Fruit fly (Drosophila melanogaster) whole organism, embryonic: Measurements from ENCODE around the gene aru.

Experiments
- Abd-B ChIP-seq: fragments of 200-800 bp; sonication (Bioruptor generic); optimal IDR thresholded peaks from 2 replicates; lab custom pipeline; 2018; ENCODE audit warnings: missing biosample characterization, mild to moderate bottlenecking, missing genetic modification characterization, moderate library complexity
- C15 ChIP-seq: fragments of 200-800 bp; sonication (Bioruptor generic); IDR thresholded peaks from 3 replicates; pipeline ENCODE4 v1.3.6; 2022; ENCODE audit warnings: missing biosample characterization, missing genetic modification characterization
- CG10565 ChIP-seq: fragments of 200-800 bp; sonication (Bioruptor generic); optimal IDR thresholded peaks from 3 replicates; lab custom pipeline; 2016; ENCODE audit warnings: missing biosample characterization, mild to moderate bottlenecking, missing genetic modification characterization
- CG12071 ChIP-seq: fragments of 200-800 bp; sonication (Bioruptor generic); optimal IDR thresholded peaks from 3 replicates; lab custom pipeline; 2018; ENCODE audit warnings: missing biosample characterization, mild to moderate bottlenecking, missing genetic modification characterization
- CG13123 ChIP-seq: fragments of 200-800 bp; sonication (Bioruptor generic); optimal IDR thresholded peaks from 2 replicates; lab custom pipeline; 2016; ENCODE audit warnings: missing biosample characterization, missing genetic modification characterization
- CG15696 ChIP-seq: fragments of 200-800 bp; sonication (Bioruptor generic); optimal IDR thresholded peaks from 2 replicates; lab custom pipeline; 2019; ENCODE audit warnings: missing biosample characterization, mild to moderate bottlenecking, missing genetic modification characterization, moderate library complexity
- CG1603 ChIP-seq: fragments of 200-800 bp; sonication (Bioruptor generic); optimal IDR thresholded peaks from 2 replicates; lab custom pipeline; 2019; ENCODE audit warnings: missing biosample characterization, mild to moderate bottlenecking, missing genetic modification characterization, moderate library complexity
- CG17359 ChIP-seq: fragments of 200-800 bp; sonication (Bioruptor generic); optimal IDR thresholded peaks from 3 replicates; lab custom pipeline; 2018; ENCODE audit warnings: missing biosample characterization, mild to moderate bottlenecking, missing genetic modification characterization, moderate library complexity
- CG17612 ChIP-seq: fragments of 200-800 bp; sonication (Bioruptor generic); IDR thresholded peaks from 2 replicates; pipeline ENCODE4 v1.3.6; 2022; ENCODE audit warnings: missing biosample characterization, missing genetic modification characterization
- CG2875 ChIP-seq: fragments of 200-800 bp; sonication (Bioruptor generic); optimal IDR thresholded peaks from 2 replicates; lab custom pipeline; 2017; ENCODE audit warnings: missing biosample characterization, mild to moderate bottlenecking, missing genetic modification characterization, missing genetic modification reagents
- CG3726 ChIP-seq: fragments of 200-800 bp; sonication (Bioruptor generic); IDR thresholded peaks from 3 replicates; pipeline ENCODE4, ENCODE4 v1.3.6; 2022; ENCODE audit warnings: missing biosample characterization, missing genetic modification characterization
- CG3847 ChIP-seq: fragments of 200-800 bp; sonication (Bioruptor generic); IDR thresholded peaks from 2 replicates; pipeline ENCODE4 v1.3.6; 2022; ENCODE audit warnings: missing biosample characterization, missing genetic modification characterization
- CG4282 ChIP-seq: fragments of 200-800 bp; sonication (Bioruptor generic); optimal IDR thresholded peaks from 2 replicates; lab custom pipeline; 2016; ENCODE audit warnings: missing biosample characterization, missing genetic modification characterization
- CG5245 ChIP-seq: fragments of 200-800 bp; sonication (Bioruptor generic); optimal IDR thresholded peaks from 3 replicates; lab custom pipeline; 2016; ENCODE audit warnings: missing biosample characterization, missing genetic modification characterization
- CG8388 ChIP-seq: fragments of 200-800 bp; sonication (Bioruptor generic); optimal IDR thresholded peaks from 2 replicates; lab custom pipeline; 2019; ENCODE audit warnings: missing biosample characterization, mild to moderate bottlenecking, missing genetic modification characterization, moderate library complexity
- CTCF ChIP-seq: fragments of 200-800 bp; sonication (Bioruptor generic); optimal IDR thresholded peaks from 2 replicates; lab custom pipeline; 2017; ENCODE audit warnings: missing biosample characterization, mild to moderate bottlenecking, missing genetic modification characterization, moderate library complexity
- Dbx ChIP-seq: fragments of 200-800 bp; sonication (Bioruptor generic); IDR thresholded peaks from 3 replicates; pipeline ENCODE4 v1.3.6; 2022; ENCODE audit warnings: missing biosample characterization, missing genetic modification characterization
- Drgx ChIP-seq: fragments of 200-800 bp; sonication (Bioruptor generic); IDR thresholded peaks from 2 replicates; pipeline ENCODE4 v1.3.6; 2022; ENCODE audit warnings: missing biosample characterization, missing genetic modification characterization
- Fer2 ChIP-seq: fragments of 200-800 bp; sonication (Bioruptor generic); optimal IDR thresholded peaks from 2 replicates; lab custom pipeline; 2018; ENCODE audit warnings: missing biosample characterization, mild to moderate bottlenecking, missing genetic modification characterization, moderate library complexity
- HLH54F ChIP-seq: fragments of 200-800 bp; sonication (Bioruptor generic); optimal IDR thresholded peaks from 3 replicates; lab custom pipeline; 2016; ENCODE audit warnings: missing biosample characterization, missing genetic modification characterization
- NFAT ChIP-seq: fragments of 200-800 bp; sonication (Bioruptor generic); IDR thresholded peaks from 2 replicates; pipeline ENCODE4 v1.3.6; 2022; ENCODE audit warnings: missing biosample characterization, missing genetic modification characterization
- Neu2 ChIP-seq: fragments of 200-800 bp; sonication (Bioruptor generic); optimal IDR thresholded peaks from 3 replicates; lab custom pipeline; 2016; ENCODE audit warnings: missing biosample characterization, missing genetic modification characterization, borderline replicate concordance
- Nf-YC ChIP-seq: fragments of 200-800 bp; optimal IDR thresholded peaks from 3 replicates; lab custom pipeline; 2019; ENCODE audit warnings: missing biosample characterization, mild to moderate bottlenecking, missing genetic modification characterization, moderate library complexity
- NfI ChIP-seq: fragments of 200-800 bp; sonication (Bioruptor generic); optimal IDR thresholded peaks from 3 replicates; lab custom pipeline; 2018; ENCODE audit warnings: missing biosample characterization, mild to moderate bottlenecking, missing genetic modification characterization, moderate library complexity
- Rfx ChIP-seq: fragments of 200-800 bp; sonication (Bioruptor generic); IDR thresholded peaks from 2 replicates; pipeline ENCODE4 v1.3.6; 2022; ENCODE audit warnings: missing biosample characterization, missing genetic modification characterization
- Spps ChIP-seq: fragments of 200-800 bp; sonication (Bioruptor generic); optimal IDR thresholded peaks from 2 replicates; lab custom pipeline; 2018; ENCODE audit warnings: missing biosample characterization, mild to moderate bottlenecking, missing genetic modification characterization
- TFAM ChIP-seq: fragments of 200-800 bp; sonication (Bioruptor generic); optimal IDR thresholded peaks from 2 replicates; lab custom pipeline; 2017; ENCODE audit warnings: missing biosample characterization, missing genetic modification characterization, inconsistent platforms
- Trl ChIP-seq, 3 experiments: fragments of >200 bp in 2 of 3; fragments of 200-800 bp in 1 of 3; sonication (Bioruptor generic) in 1 of 3; optimal IDR thresholded peaks; 2 replicates in 1 of 3; 3 replicates in 2 of 3; lab custom pipeline; 2016 to 2017; ENCODE audit warnings: missing biosample characterization in 1 of 3, missing genetic modification characterization in 1 of 3
- YL-1 ChIP-seq: fragments of 200-800 bp; sonication (Bioruptor generic); optimal IDR thresholded peaks from 3 replicates; lab custom pipeline; 2017; ENCODE audit warnings: missing biosample characterization, mild to moderate bottlenecking, missing genetic modification characterization
- ato ChIP-seq: fragments of 200-800 bp; sonication (Bioruptor generic); IDR thresholded peaks from 2 replicates; pipeline ENCODE4 v1.3.6; 2022; ENCODE audit warnings: missing biosample characterization, missing genetic modification characterization; ENCODE audit not compliant: partially characterized antibody
- bowl ChIP-seq: fragments of 200-800 bp; sonication (Bioruptor generic); IDR thresholded peaks from 2 replicates; pipeline ENCODE4 v1.3.6; 2022; ENCODE audit warnings: missing biosample characterization, missing genetic modification characterization
- cg ChIP-seq: fragments of 200-800 bp; sonication (Bioruptor generic); optimal IDR thresholded peaks from 3 replicates; lab custom pipeline; 2019; ENCODE audit warnings: missing biosample characterization, mild to moderate bottlenecking, missing genetic modification characterization, moderate library complexity
- ci ChIP-seq: fragments of 200-800 bp; sonication (Bioruptor generic); IDR thresholded peaks from 3 replicates; pipeline ENCODE4 v1.3.6; 2022; ENCODE audit warnings: missing biosample characterization, missing genetic modification characterization
- croc ChIP-seq: fragments of 200-800 bp; sonication (Bioruptor generic); conservative IDR thresholded peaks from 3 replicates; pipeline ENCODE4 v1.3.6; 2022; ENCODE audit warnings: missing biosample characterization, missing genetic modification characterization
- dan ChIP-seq: fragments of 200-800 bp; sonication (Bioruptor generic); IDR thresholded peaks from 2 replicates; pipeline ENCODE4 v1.3.6; 2022; ENCODE audit warnings: missing biosample characterization, missing genetic modification characterization
- dysf ChIP-seq: fragments of 200-800 bp; sonication (Bioruptor generic); IDR thresholded peaks from 3 replicates; pipeline ENCODE4 v1.3.6; 2022; ENCODE audit warnings: missing biosample characterization, missing genetic modification characterization
- emc ChIP-seq: fragments of 200-800 bp; sonication (Bioruptor generic); optimal IDR thresholded peaks from 2 replicates; lab custom pipeline; 2016; ENCODE audit warnings: missing biosample characterization, missing genetic modification characterization
- eyg ChIP-seq: fragments of 200-800 bp; sonication (Bioruptor generic); optimal IDR thresholded peaks from 3 replicates; lab custom pipeline; 2016; ENCODE audit warnings: missing biosample characterization, missing genetic modification characterization
- fd102C ChIP-seq: fragments of 200-800 bp; sonication (Bioruptor generic); optimal IDR thresholded peaks from 2 replicates; lab custom pipeline; 2018; ENCODE audit warnings: missing biosample characterization, mild to moderate bottlenecking, missing genetic modification characterization, moderate library complexity
- gcm ChIP-seq: fragments of 200-800 bp; sonication (Bioruptor generic); optimal IDR thresholded peaks from 2 replicates; lab custom pipeline; 2019; ENCODE audit warnings: missing biosample characterization, mild to moderate bottlenecking, missing genetic modification characterization, moderate library complexity
- nom ChIP-seq: fragments of 200-800 bp; sonication (Bioruptor generic); optimal IDR thresholded peaks from 2 replicates; lab custom pipeline; 2017; ENCODE audit warnings: missing biosample characterization, missing genetic modification characterization, mild to moderate bottlenecking, moderate library complexity, missing genetic modification reagents
- pnt ChIP-seq: fragments of 200-800 bp; sonication (Bioruptor generic); optimal IDR thresholded peaks from 3 replicates; lab custom pipeline; 2016; ENCODE audit warnings: missing biosample characterization, missing genetic modification characterization
- ro ChIP-seq: fragments of 200-800 bp; sonication (Bioruptor generic); IDR thresholded peaks from 2 replicates; pipeline ENCODE4 v1.3.6; 2022; ENCODE audit warnings: missing biosample characterization, missing genetic modification characterization
- row ChIP-seq: fragments of 200-800 bp; sonication (Bioruptor generic); IDR thresholded peaks from 3 replicates; pipeline ENCODE4 v1.3.6; 2022; ENCODE audit warnings: missing biosample characterization, missing genetic modification characterization
- sc ChIP-seq, 3 experiments: fragments of >200 bp in 2 of 3; fragments of 200-800 bp in 1 of 3; sonication (Bioruptor generic) in 1 of 3; optimal IDR thresholded peaks; 2 replicates in 2 of 3; 3 replicates in 1 of 3; lab custom pipeline; 2017; ENCODE audit warnings: mild to moderate bottlenecking in 1 of 3, missing biosample characterization in 1 of 3, missing genetic modification characterization in 1 of 3, missing genetic modification reagents in 1 of 3
- sima ChIP-seq: fragments of 200-800 bp; sonication (Bioruptor generic); optimal IDR thresholded peaks from 2 replicates; lab custom pipeline; 2016; ENCODE audit warnings: missing biosample characterization, missing genetic modification characterization
- sob ChIP-seq: fragments of 200-800 bp; sonication (Bioruptor generic); IDR thresholded peaks from 2 replicates; pipeline ENCODE4 v1.3.6; 2022; ENCODE audit warnings: missing biosample characterization, missing genetic modification characterization
- stc ChIP-seq: fragments of 200-800 bp; sonication (Bioruptor generic); IDR thresholded peaks from 2 replicates; pipeline ENCODE4 v1.3.6; 2022; ENCODE audit warnings: missing biosample characterization, missing genetic modification characterization
- unpg ChIP-seq: fragments of 200-800 bp; sonication (Bioruptor generic); optimal IDR thresholded peaks from 3 replicates; lab custom pipeline; 2018; ENCODE audit warnings: missing biosample characterization, mild to moderate bottlenecking, missing genetic modification characterization, moderate library complexity
- vnd ChIP-seq: fragments of 200-800 bp; sonication (Bioruptor generic); IDR thresholded peaks from 3 replicates; pipeline ENCODE4 v1.3.6; 2022; ENCODE audit warnings: missing biosample characterization, missing genetic modification characterization; ENCODE audit not compliant: partially characterized antibody
- yki ChIP-seq: fragments of >200 bp; optimal IDR thresholded peaks from 3 replicates; lab custom pipeline; 2018
- zf30C ChIP-seq: fragments of 200-800 bp; sonication (Bioruptor generic); optimal IDR thresholded peaks from 3 replicates; lab custom pipeline; 2018; ENCODE audit warnings: missing biosample characterization, mild to moderate bottlenecking, missing genetic modification characterization

aru gene

DNA sequence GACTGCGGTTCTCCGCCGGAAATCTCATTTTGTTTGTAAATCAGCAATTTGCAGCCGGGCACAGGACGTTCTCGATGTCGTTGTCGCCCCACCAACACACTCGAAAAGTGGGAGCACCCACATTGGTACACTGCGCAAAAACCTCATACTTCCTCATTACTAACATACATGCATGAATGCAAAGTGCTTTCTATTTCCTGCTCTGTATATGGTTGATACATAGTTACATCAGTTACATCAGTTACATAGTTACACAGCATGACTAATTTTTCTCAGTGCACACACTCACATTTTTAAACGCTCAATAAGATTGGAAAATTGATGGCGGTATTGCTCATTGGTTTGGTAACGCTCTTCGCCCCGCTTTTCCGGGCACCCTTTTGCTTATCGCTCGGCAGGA is 29.0 kb upstream of the aru start (continued):
- TF ChIP-seq CG3726 (GFP tag; lab: Robert Waterston, UW), result no peak
- no peak for TF ChIP-seq nom (GFP tag; lab: Kevin White, UChicago)
- no peak for TF ChIP-seq CG10565 (GFP tag; lab: Kevin White, UChicago)
- TF ChIP-seq dysf (GFP tag; lab: Robert Waterston, UW), result no peak
- TF ChIP-seq ci (GFP tag; lab: Robert Waterston, UW), result 0 out of 3 replicates have a peak, but pooled peaks have one; percentile 43
- TF ChIP-seq sob (GFP tag; lab: Robert Waterston, UW), result no peak
- no peak for TF ChIP-seq Spps (tag; lab: Kevin White, UChicago)
- TF ChIP-seq ro, result no peak
- 0 out of 2 replicates have a peak, but pooled peaks have one; percentile 10 for TF ChIP-seq stc
- TF ChIP-seq CG4282 (GFP tag; lab: Kevin White, UChicago), result no peak
- peak; percentile 49 for TF ChIP-seq row (GFP tag; lab: Robert Waterston, UW)
- TF ChIP-seq ato (GFP tag; lab: Robert Waterston, UW), result no peak
- TF ChIP-seq emc (GFP tag; lab: Kevin White, UChicago), result no peak
- peak; percentile 44 for TF ChIP-seq CG1603
- TF ChIP-seq eyg (GFP tag; lab: Kevin White, UChicago), result no peak
- TF ChIP-seq CG17359 (tag; lab: Kevin White, UChicago), result peak; percentile 2
- no peak for TF ChIP-seq CG17612 (GFP tag; lab: Robert Waterston, UW)
- TF ChIP-seq bowl (GFP tag; lab: Robert Waterston, UW), result no peak
- TF ChIP-seq Trl (optimal IDR thresholded peaks at IDR 0.05; lab: Kevin White, UChicago), result no peak
- TF ChIP-seq Trl (GFP tag; optimal IDR thresholded peaks at IDR 0.05; lab: Kevin White, UChicago), result no peak
- TF ChIP-seq cg (GFP tag; lab: Kevin White, UChicago), result no peak
- TF ChIP-seq CG3847, result no peak
- TF ChIP-seq YL-1 (GFP tag; lab: Kevin White, UChicago), result no peak
- no peak for TF ChIP-seq vnd (GFP tag; lab: Robert Waterston, UW)
- no peak for TF ChIP-seq dan (GFP tag; lab: Robert Waterston, UW)
- TF ChIP-seq CTCF (GFP tag; lab: Kevin White, UChicago), result no peak
- no peak for TF ChIP-seq Fer2 (tag; lab: Kevin White, UChicago)
- no peak for TF ChIP-seq CG8388
- no peak for TF ChIP-seq CG2875 (GFP tag; lab: Kevin White, UChicago)
- TF ChIP-seq Drgx (GFP tag; lab: Robert Waterston, UW), result no peak
- no peak for TF ChIP-seq C15 (GFP tag; lab: Robert Waterston, UW)
- no peak for TF ChIP-seq fd102C (GFP tag; lab: Kevin White, UChicago)
- no peak for TF ChIP-seq CG5245
- no peak for TF ChIP-seq sima
- no peak for TF ChIP-seq sc (optimal IDR thresholded peaks at IDR 0.05; lab: Kevin White, UChicago)
- no peak for TF ChIP-seq sc (GFP tag; optimal IDR thresholded peaks at IDR 0.05; lab: Kevin White, UChicago)
- peak; percentile 12 for TF ChIP-seq unpg (GFP tag; lab: Kevin White, UChicago)
- TF ChIP-seq Abd-B (GFP tag; lab: Kevin White, UChicago), result no peak
- TF ChIP-seq TFAM (GFP tag; lab: Kevin White, UChicago), result no peak
- TF ChIP-seq NFAT (GFP tag; lab: Robert Waterston, UW), result no peak
- TF ChIP-seq Dbx (GFP tag; lab: Robert Waterston, UW), result 0 out of 3 replicates have a peak, but pooled peaks have one; percentile 43
- no peak for TF ChIP-seq CG15696 (tag; lab: Kevin White, UChicago)
- TF ChIP-seq croc (GFP tag; lab: Robert Waterston, UW), result no peak
- TF ChIP-seq CG12071 (GFP tag; lab: Kevin White, UChicago), result peak; percentile 24
- no peak for TF ChIP-seq gcm
- TF ChIP-seq HLH54F (GFP tag; lab: Kevin White, UChicago), result no peak
- no peak for TF ChIP-seq Nf-YC (tag; lab: Kevin White, UChicago)
- no peak for TF ChIP-seq Neu2 (GFP tag; lab: Kevin White, UChicago)
- no peak for TF ChIP-seq CG13123 (GFP tag; lab: Kevin White, UChicago)
- no peak for TF ChIP-seq zf30C (GFP tag; lab: Kevin White, UChicago)
- no peak for TF ChIP-seq yki
- TF ChIP-seq Rfx (GFP tag; lab: Robert Waterston, UW), result peak; percentile 37; the same call in 1 of the 2 replicates
- TF ChIP-seq pnt (GFP tag; lab: Kevin White, UChicago), result no peak
- peak; percentile 1 for TF ChIP-seq NfI (GFP tag; lab: Kevin White, UChicago)
